Fruit fly (Drosophila melanogaster): ENCODE measurements around the gene Pde11.
A peak's percentile ranks its signal among the peaks of the same experiment; 100 is the strongest.

The Pde11 gene

DNA sequence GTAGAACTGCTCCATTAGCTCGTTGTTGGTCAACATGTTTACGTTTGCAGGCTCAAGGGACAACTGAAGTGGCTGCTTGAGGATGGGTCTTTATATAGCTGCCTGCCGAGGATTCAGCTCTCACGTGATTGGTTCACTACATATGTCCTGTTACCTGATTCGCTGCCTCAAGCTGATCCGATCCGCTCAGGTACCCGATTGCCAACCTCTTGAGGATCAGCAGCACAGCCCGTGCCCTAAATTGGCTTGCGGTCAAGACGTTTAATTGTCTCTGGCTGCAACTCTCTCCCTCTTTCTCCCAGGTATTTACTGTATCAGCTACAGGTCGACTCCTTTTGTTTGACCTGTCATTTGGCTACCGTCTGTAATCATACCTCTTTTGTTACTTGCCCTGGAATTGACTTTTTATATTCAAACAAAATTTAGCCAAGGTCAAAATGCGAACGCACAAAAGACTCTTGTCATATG is 6.8 kb upstream of the Pde11 start, which contains the start of gene amos:
amos (minus strand) TSS at position 51 of the 468 bp plus-strand sequence.
- TF ChIP-seq CG14711 (tag; optimal IDR thresholded peaks at IDR 0.05): no peak
- no peak for TF ChIP-seq bab1 (GFP tag; optimal IDR thresholded peaks at IDR 0.05)
- no peak for TF ChIP-seq Clk (GFP tag; optimal IDR thresholded peaks at IDR 0.05)
- TF ChIP-seq toe (GFP tag; optimal IDR thresholded peaks at IDR 0.05): no peak
- no peak for TF ChIP-seq tj (GFP tag; optimal IDR thresholded peaks at IDR 0.05)

DNA sequence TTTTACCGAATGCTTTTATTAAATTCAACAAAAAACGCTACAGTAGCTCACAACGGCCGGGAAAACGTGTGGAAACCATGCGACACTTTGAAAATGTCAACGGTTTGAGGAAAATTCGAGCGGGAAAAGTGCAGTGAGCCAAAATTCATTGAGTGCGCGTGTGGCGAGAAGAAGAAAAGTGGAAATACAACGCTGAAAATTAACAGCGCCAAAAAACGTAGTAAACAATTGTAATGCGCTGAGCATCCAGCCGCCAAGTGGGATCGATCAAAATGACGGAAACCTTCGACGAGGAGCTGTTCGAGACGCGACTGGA is 758 bp upstream of the Pde11 start:
- no peak for TF ChIP-seq bab1 (GFP tag; optimal IDR thresholded peaks at IDR 0.05)
- TF ChIP-seq Crg-1 (GFP tag; optimal IDR thresholded peaks at IDR 0.05): no peak
- TF ChIP-seq cnc (optimal IDR thresholded peaks at IDR 0.05): no peak
- TF ChIP-seq CG1620 (GFP tag; optimal IDR thresholded peaks at IDR 0.05): no peak

dm6 chr2L:18584617-18585016 is 5.5 kb downstream of the Pde11 start:
- no peak for TF ChIP-seq kay (GFP tag; ENCODE audit: borderline replicate concordance)
- TF ChIP-seq ovo (GFP tag; optimal IDR thresholded peaks at IDR 0.05): no peak
- TF ChIP-seq cic (GFP tag; optimal IDR thresholded peaks at IDR 0.05): no peak
- TF ChIP-seq Clk (GFP tag; optimal IDR thresholded peaks at IDR 0.05): no peak

dm6 chr2L:18576250-18576649 is 13.9 kb downstream of the Pde11 start:
- TF ChIP-seq kay (GFP tag; ENCODE audit: borderline replicate concordance): peak; percentile 57
- no peak for TF ChIP-seq CG12768 (GFP tag; optimal IDR thresholded peaks at IDR 0.05)
- TF ChIP-seq Crg-1 (GFP tag; optimal IDR thresholded peaks at IDR 0.05): no peak

DNA sequence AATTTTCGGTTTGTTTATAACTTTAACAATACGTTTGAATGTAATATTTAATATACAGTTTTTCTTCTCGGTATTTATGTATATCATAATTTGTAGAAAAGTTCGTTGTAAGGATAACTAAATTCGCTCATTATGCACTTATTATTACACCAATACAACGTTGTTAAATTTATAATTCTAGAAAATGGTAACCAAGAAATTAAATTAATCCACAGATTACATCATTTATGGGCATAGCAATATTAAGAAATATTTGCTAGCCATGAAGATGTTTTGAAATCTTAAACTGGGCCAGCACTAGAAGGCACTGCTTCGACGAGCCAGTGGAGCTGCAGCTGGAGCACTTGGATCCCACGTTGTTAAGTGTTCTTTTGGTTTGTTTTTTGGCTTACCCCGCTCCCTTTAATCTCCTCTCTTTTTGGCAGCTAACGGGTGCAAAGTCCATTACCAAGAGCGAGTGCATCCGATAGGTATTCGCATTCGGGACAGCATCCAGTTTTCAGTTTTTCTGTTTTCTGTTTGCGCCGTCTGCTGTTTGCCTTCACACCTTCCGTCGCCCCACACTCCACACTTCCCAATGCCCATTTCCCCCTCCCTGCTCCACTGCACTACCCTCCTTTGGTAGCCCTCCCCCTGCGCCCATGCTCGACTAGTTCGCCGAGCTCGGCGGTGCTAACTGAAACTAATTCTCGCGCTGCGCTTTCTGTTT is 17.6 kb downstream of the Pde11 start:
- TF ChIP-seq Clk (GFP tag; optimal IDR thresholded peaks at IDR 0.05): no peak
- peak; percentile 77 for TF ChIP-seq CG12768 (GFP tag; optimal IDR thresholded peaks at IDR 0.05)
- TF ChIP-seq bab1 (GFP tag; optimal IDR thresholded peaks at IDR 0.05): no peak
- peak; percentile 64 for TF ChIP-seq tj (GFP tag; optimal IDR thresholded peaks at IDR 0.05)
- TF ChIP-seq CG7101 (tag; optimal IDR thresholded peaks at IDR 0.05): no peak
- no peak for TF ChIP-seq Hr96 (GFP tag; optimal IDR thresholded peaks at IDR 0.05)
- no peak for TF ChIP-seq CG7045 (GFP tag; optimal IDR thresholded peaks at IDR 0.05)
- no peak for TF ChIP-seq CG5204 (GFP tag; optimal IDR thresholded peaks at IDR 0.05)
- TF ChIP-seq toe (GFP tag; optimal IDR thresholded peaks at IDR 0.05): peak; percentile 62
- no peak for TF ChIP-seq CG11617 (GFP tag; optimal IDR thresholded peaks at IDR 0.05)
- no peak for TF ChIP-seq CG1620 (GFP tag; optimal IDR thresholded peaks at IDR 0.05)
- no peak for TF ChIP-seq cnc (optimal IDR thresholded peaks at IDR 0.05)
- no peak for TF ChIP-seq CG33017 (tag; optimal IDR thresholded peaks at IDR 0.05)
- no peak for TF ChIP-seq kay (GFP tag; ENCODE audit: borderline replicate concordance)
- TF ChIP-seq Mnt (GFP tag; optimal IDR thresholded peaks at IDR 0.05): no peak
- TF ChIP-seq pad (GFP tag; optimal IDR thresholded peaks at IDR 0.05): peak; percentile 3
- TF ChIP-seq cic (GFP tag; optimal IDR thresholded peaks at IDR 0.05): no peak
- no peak for TF ChIP-seq ovo (GFP tag; optimal IDR thresholded peaks at IDR 0.05)
- no peak for TF ChIP-seq CG14711 (tag; optimal IDR thresholded peaks at IDR 0.05)
- TF ChIP-seq Crg-1 (GFP tag; optimal IDR thresholded peaks at IDR 0.05): no peak

- TF ChIP-seq kay (GFP tag; ENCODE audit: borderline replicate concordance) (peak; percentile 26), toe (GFP tag; optimal IDR thresholded peaks at IDR 0.05) (no peak), pad (GFP tag; optimal IDR thresholded peaks at IDR 0.05) (peak; percentile 91), CG7101 (tag; optimal IDR thresholded peaks at IDR 0.05) (no peak), cic (GFP tag; optimal IDR thresholded peaks at IDR 0.05) (peak; percentile 47), tj (GFP tag; optimal IDR thresholded peaks at IDR 0.05) (peak; percentile 58), Mnt (GFP tag; optimal IDR thresholded peaks at IDR 0.05) (peak; percentile 52), Clk (GFP tag; optimal IDR thresholded peaks at IDR 0.05) (no peak), bab1 (GFP tag; optimal IDR thresholded peaks at IDR 0.05) (peak; percentile 26), Hr96 (GFP tag; optimal IDR thresholded peaks at IDR 0.05) (peak; percentile 20), CG14711 (tag; optimal IDR thresholded peaks at IDR 0.05) (no peak), CG1620 (GFP tag; optimal IDR thresholded peaks at IDR 0.05) (peak; percentile 39), CG7045 (GFP tag; optimal IDR thresholded peaks at IDR 0.05) (no peak), ovo (GFP tag; optimal IDR thresholded peaks at IDR 0.05) (no peak)
Measured at dm6 chr2L:18571724-18572427, 18.3 kb downstream of the Pde11 start.

- TF ChIP-seq CG11617 (GFP tag; optimal IDR thresholded peaks at IDR 0.05): no peak
- TF ChIP-seq tj (GFP tag; optimal IDR thresholded peaks at IDR 0.05): peak; percentile 51
Measured at dm6 chr2L:18568715-18569114, 21.4 kb downstream of the Pde11 start.
